Fruit fly (Drosophila melanogaster): ENCODE results near the gene CG4572.
A peak's percentile ranks its signal among the peaks of the same experiment; 100 is the strongest.

CG4572 gene

DNA sequence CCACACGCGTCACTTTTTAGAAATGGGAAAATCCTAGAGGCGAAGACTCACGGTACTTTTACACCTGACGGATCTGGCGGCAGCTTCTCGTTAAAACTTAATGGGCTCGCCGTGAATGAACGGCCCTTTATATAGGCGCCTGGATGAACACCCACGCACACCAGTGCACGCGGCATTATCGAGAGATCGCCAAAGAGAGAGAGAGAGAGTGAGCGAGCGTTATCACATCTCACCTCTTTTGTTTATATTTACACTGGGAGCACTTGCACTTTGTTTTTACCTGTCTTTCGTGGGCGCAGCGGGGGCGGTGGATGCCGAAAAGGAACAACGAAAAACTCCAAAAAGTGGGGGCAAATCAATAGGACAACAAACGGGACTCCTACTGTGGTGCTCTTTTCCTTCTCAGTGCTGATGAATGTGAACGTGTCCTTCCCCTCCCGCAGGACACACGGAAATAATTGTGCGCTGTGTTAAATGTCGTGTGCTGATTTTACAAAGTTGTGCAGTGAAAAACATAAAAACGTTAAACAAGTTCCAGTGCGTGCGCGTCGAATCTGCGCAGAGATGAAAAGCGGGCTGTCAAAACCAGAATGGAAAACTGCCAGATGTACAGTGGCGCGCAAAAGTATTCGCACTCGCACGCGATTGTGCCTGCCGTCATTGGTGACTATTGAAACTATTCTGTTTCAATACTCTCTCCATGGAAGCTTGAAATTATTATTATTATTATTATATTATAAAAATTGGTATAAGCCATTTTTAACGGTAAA is 11.1 kb upstream of the CG4572 start, which contains the start of gene Mrp5:
Gene Mrp5, minus strand, starts transcription at position 561 of the 770 bp plus-strand sequence.
- TF ChIP-seq Sp1 (GFP tag; optimal IDR thresholded peaks at IDR 0.05) (no peak), usp (GFP tag; optimal IDR thresholded peaks at IDR 0.05) (no peak), Mio (GFP tag; optimal IDR thresholded peaks at IDR 0.05) (no peak), br (GFP tag; optimal IDR thresholded peaks at IDR 0.05) (peak; percentile 12), OdsH (GFP tag; optimal IDR thresholded peaks at IDR 0.05) (no peak), Jra (GFP tag; optimal IDR thresholded peaks at IDR 0.05) (no peak), woc (GFP tag; optimal IDR thresholded peaks at IDR 0.05) (no peak), h (GFP tag; optimal IDR thresholded peaks at IDR 0.05) (peak; percentile 60), fru (GFP tag; optimal IDR thresholded peaks at IDR 0.05) (peak; percentile 23), Hr78 (GFP tag; optimal IDR thresholded peaks at IDR 0.05) (no peak), sv (GFP tag; optimal IDR thresholded peaks at IDR 0.05) (no peak), psq (GFP tag; optimal IDR thresholded peaks at IDR 0.05) (peak; percentile 82), sage (GFP tag; optimal IDR thresholded peaks at IDR 0.05) (no peak), foxo (GFP tag; optimal IDR thresholded peaks at IDR 0.05) (peak in 1 of 2 experiments; percentile 13), Rel (GFP tag; optimal IDR thresholded peaks at IDR 0.05) (no peak), Rel (tag; optimal IDR thresholded peaks at IDR 0.05) (no peak), CrebA (GFP tag; optimal IDR thresholded peaks at IDR 0.05; ENCODE audit: borderline replicate concordance) (no peak), Hnf4 (GFP tag; optimal IDR thresholded peaks at IDR 0.05) (no peak), N (GFP tag; optimal IDR thresholded peaks at IDR 0.05) (no peak), Dif (GFP tag; optimal IDR thresholded peaks at IDR 0.05; ENCODE audit: partially characterized antibody) (peak; percentile 74), tai (GFP tag; optimal IDR thresholded peaks at IDR 0.05) (no peak), Myc (optimal IDR thresholded peaks at IDR 0.05) (no peak), rgr (GFP tag; optimal IDR thresholded peaks at IDR 0.05) (no peak), brk (GFP tag; optimal IDR thresholded peaks at IDR 0.05) (no peak), dl (GFP tag; optimal IDR thresholded peaks at IDR 0.05; ENCODE audit: insufficient read depth in 1 of 2, partially characterized antibody in 2 of 2) (peak in 1 of 2 experiments; percentile 83), CG32264 (GFP tag; optimal IDR thresholded peaks at IDR 0.05) (no peak), Dfd (GFP tag; optimal IDR thresholded peaks at IDR 0.05) (no peak), GATAd (GFP tag; optimal IDR thresholded peaks at IDR 0.05) (no peak), Hr83 (GFP tag; optimal IDR thresholded peaks at IDR 0.05; ENCODE audit: poor library complexity, severe bottlenecking) (peak; percentile 71), lola (GFP tag; optimal IDR thresholded peaks at IDR 0.05) (no peak), Vsx2 (GFP tag; optimal IDR thresholded peaks at IDR 0.05; ENCODE audit: partially characterized antibody) (no peak), CG9705 (GFP tag; optimal IDR thresholded peaks at IDR 0.05) (no peak), jim (GFP tag; optimal IDR thresholded peaks at IDR 0.05) (no peak), dsf (GFP tag; optimal IDR thresholded peaks at IDR 0.05; ENCODE audit: borderline replicate concordance) (no peak), ey (GFP tag; optimal IDR thresholded peaks at IDR 0.05) (no peak), Abd-B (GFP tag; optimal IDR thresholded peaks at IDR 0.05) (no peak), HLH106 (tag; optimal IDR thresholded peaks at IDR 0.05) (no peak), dmrt93B (GFP tag; optimal IDR thresholded peaks at IDR 0.05) (no peak), pan (optimal IDR thresholded peaks at IDR 0.05) (no peak)

DNA sequence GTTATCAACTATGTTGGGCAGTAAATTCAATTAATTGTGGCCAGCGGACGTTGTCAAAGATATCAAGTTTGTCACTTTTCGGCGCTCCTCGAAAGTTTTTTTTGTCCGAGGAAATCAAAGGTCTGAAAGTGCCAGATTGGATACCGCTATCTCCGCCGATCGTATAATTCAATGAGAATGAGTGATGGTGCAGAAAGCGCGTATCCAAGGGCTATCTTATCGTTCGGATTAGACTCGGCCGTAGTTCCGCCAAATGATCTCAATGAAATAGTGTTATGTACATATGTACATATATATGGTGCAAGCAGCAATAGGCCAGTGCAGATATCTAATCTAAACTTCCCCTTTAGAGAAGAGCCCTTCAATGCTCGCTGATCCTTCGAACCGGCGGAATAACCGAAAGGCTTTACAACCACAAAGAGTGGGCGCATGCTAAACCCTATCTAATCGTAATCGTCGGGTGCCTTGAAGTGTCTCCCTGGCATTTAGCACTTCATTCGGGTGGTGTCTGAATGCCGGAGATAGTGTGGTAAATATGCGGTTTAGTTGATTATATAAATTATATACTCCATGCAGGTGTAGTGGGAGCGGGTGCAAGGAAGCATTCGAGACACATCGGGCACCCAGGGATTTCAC is 9.0 kb upstream of the CG4572 start:
- no peak for TF ChIP-seq sage (GFP tag; optimal IDR thresholded peaks at IDR 0.05)
- TF ChIP-seq Dfd (GFP tag; optimal IDR thresholded peaks at IDR 0.05), result no peak
- TF ChIP-seq HLH106 (tag; optimal IDR thresholded peaks at IDR 0.05), result no peak
- TF ChIP-seq tai (GFP tag; optimal IDR thresholded peaks at IDR 0.05), result no peak
- no peak for TF ChIP-seq jim (GFP tag; optimal IDR thresholded peaks at IDR 0.05)
- TF ChIP-seq Jra (GFP tag; optimal IDR thresholded peaks at IDR 0.05), result no peak
- no peak for TF ChIP-seq lola (GFP tag; optimal IDR thresholded peaks at IDR 0.05)
- no peak for TF ChIP-seq woc (GFP tag; optimal IDR thresholded peaks at IDR 0.05)

Data from whole organism, wandering third instar larva.